Fruit fly (Drosophila melanogaster): ENCODE results near the gene CG10864.

The CG10864 gene

dm6 chr3R:18393436-18393835, 18.0 kb downstream of the CG10864 start (continued):
- no peak for TF ChIP-seq Dp (GFP tag; optimal IDR thresholded peaks at IDR 0.05)
- peak; percentile 79 for TF ChIP-seq gem (tag; optimal IDR thresholded peaks at IDR 0.05)
- TF ChIP-seq jing (GFP tag; optimal IDR thresholded peaks at IDR 0.05) = no peak
- TF ChIP-seq CG18262 (tag; optimal IDR thresholded peaks at IDR 0.05) = no peak
- TF ChIP-seq Usf (GFP tag; optimal IDR thresholded peaks at IDR 0.05) = peak; percentile 7
- peak; percentile 11; the same call in 1 of the 2 replicates for TF ChIP-seq CG10366 (GFP tag; IDR thresholded peaks at IDR 0.05)
- peak; percentile 40 for TF ChIP-seq klu (GFP tag; IDR thresholded peaks at IDR 0.05)
- TF ChIP-seq dysf (GFP tag; IDR thresholded peaks at IDR 0.05) = peak; percentile 65
- TF ChIP-seq caup (GFP tag; optimal IDR thresholded peaks at IDR 0.05; ENCODE audit: severe bottlenecking) = no peak
- TF ChIP-seq cwo (GFP tag; optimal IDR thresholded peaks at IDR 0.05) = no peak
- TF ChIP-seq CG10267 (tag; optimal IDR thresholded peaks at IDR 0.05) = no peak
- TF ChIP-seq CG12299 (tag; optimal IDR thresholded peaks at IDR 0.05) = peak; percentile 21
- no peak for TF ChIP-seq repo (GFP tag; optimal IDR thresholded peaks at IDR 0.05)
- TF ChIP-seq Dad (GFP tag; optimal IDR thresholded peaks at IDR 0.05) = no peak
- no peak for TF ChIP-seq otp (GFP tag; IDR thresholded peaks at IDR 0.05)
- peak; percentile 1 for TF ChIP-seq CG1602 (GFP tag; optimal IDR thresholded peaks at IDR 0.05)
- TF ChIP-seq crol (GFP tag; IDR thresholded peaks at IDR 0.05) = no peak
- no peak for TF ChIP-seq mam (GFP tag; optimal IDR thresholded peaks at IDR 0.05)
- TF ChIP-seq CG32772 (GFP tag; IDR thresholded peaks at IDR 0.05) = peak; percentile 46; the same call in 1 of the 2 replicates
- peak; percentile 69 for TF ChIP-seq Sox102F (GFP tag; optimal IDR thresholded peaks at IDR 0.05)
- no peak for TF ChIP-seq zen2 (GFP tag; IDR thresholded peaks at IDR 0.05; ENCODE audit: partially characterized antibody)
- peak; percentile 38; the same call in 1 of the 2 replicates for TF ChIP-seq CG3847 (GFP tag; IDR thresholded peaks at IDR 0.05)
- TF ChIP-seq hb (GFP tag; IDR thresholded peaks at IDR 0.05; ENCODE audit: partially characterized antibody) = no peak
- peak; percentile 39 for TF ChIP-seq CG9817 (tag; optimal IDR thresholded peaks at IDR 0.05)
- TF ChIP-seq Gug (GFP tag; IDR thresholded peaks at IDR 0.05) = peak; percentile 26; the same call in 1 of the 4 replicates
- TF ChIP-seq CG13296 (GFP tag; optimal IDR thresholded peaks at IDR 0.05) = peak; percentile 22
- TF ChIP-seq run (tag; optimal IDR thresholded peaks at IDR 0.05) = peak; percentile 30
- peak; percentile 46 for TF ChIP-seq Xbp1 (GFP tag; optimal IDR thresholded peaks at IDR 0.05)
- TF ChIP-seq Opbp (GFP tag; IDR thresholded peaks at IDR 0.05; ENCODE audit: partially characterized antibody) = no peak
- TF ChIP-seq mirr (GFP tag; optimal IDR thresholded peaks at IDR 0.05) = no peak
- TF ChIP-seq vvl (GFP tag; IDR thresholded peaks at IDR 0.05) = peak; percentile 63; the same call in 1 of the 2 replicates
- TF ChIP-seq CG9932 (GFP tag; IDR thresholded peaks at IDR 0.05) = peak; percentile 73

- TF ChIP-seq CG7963 (GFP tag; IDR thresholded peaks at IDR 0.05; ENCODE audit: partially characterized antibody) (no peak), Rx (GFP tag; IDR thresholded peaks at IDR 0.05) (no peak), lilli (GFP tag; optimal IDR thresholded peaks at IDR 0.05) (no peak), mirr (GFP tag; optimal IDR thresholded peaks at IDR 0.05) (peak; percentile 10), NC2β (GFP tag; optimal IDR thresholded peaks at IDR 0.05) (no peak), odd (GFP tag; optimal IDR thresholded peaks at IDR 0.05) (no peak), fd3F (GFP tag; optimal IDR thresholded peaks at IDR 0.05) (no peak), pnt (GFP tag; optimal IDR thresholded peaks at IDR 0.05) (no peak), CrebB (tag; optimal IDR thresholded peaks at IDR 0.05) (peak; percentile 15), Mes4 (GFP tag; optimal IDR thresholded peaks at IDR 0.05) (no peak), Scr (GFP tag; IDR thresholded peaks at IDR 0.05; ENCODE audit: partially characterized antibody) (no peak), Atf6 (GFP tag; IDR thresholded peaks at IDR 0.05) (0 out of 2 replicates have a peak, but pooled peaks have one; percentile 33), vfl (GFP tag; optimal IDR thresholded peaks at IDR 0.05) (no peak), CG6254 (GFP tag; optimal IDR thresholded peaks at IDR 0.05) (no peak), Chrac-16 (GFP tag; optimal IDR thresholded peaks at IDR 0.05) (no peak), ac (GFP tag; optimal IDR thresholded peaks at IDR 0.05) (no peak), az2 (GFP tag; optimal IDR thresholded peaks at IDR 0.05) (no peak), Lhr (GFP tag; optimal IDR thresholded peaks at IDR 0.05) (no peak), MBD-R2 (GFP tag; IDR thresholded peaks at IDR 0.05) (no peak), HLH3B (GFP tag; IDR thresholded peaks at IDR 0.05) (no peak), bcd (GFP tag; optimal IDR thresholded peaks at IDR 0.05) (no peak), sr (GFP tag; IDR thresholded peaks at IDR 0.05) (no peak)
Measured at dm6 chr3R:18389790-18390189, 21.6 kb downstream of the CG10864 start, which contains the start of gene Vha100-4. Vha100-4 (minus strand) TSS chr3R:18389805.

All from whole organism, embryonic.